Worm (Caenorhabditis elegans): ENCODE measurements around the gene F14D7.2.

The F14D7.2 gene

ce11 chrV:14320246-14320645, 26.7 kb upstream of the F14D7.2 start, which contains the start of gene F47B8.14:
Gene F47B8.14 (plus strand): TSS chrV:14320546.
- TF ChIP-seq M03D4.4 (tag; optimal IDR thresholded peaks at IDR 0.05) (no peak), unc-39 (tag; optimal IDR thresholded peaks at IDR 0.05) (no peak), unc-120 (tag; optimal IDR thresholded peaks at IDR 0.05; ENCODE audit: poor library complexity, severe bottlenecking) (no peak), cnd-1 (tag; optimal IDR thresholded peaks at IDR 0.05) (no peak), ceh-83 (GFP tag; optimal IDR thresholded peaks at IDR 0.05) (no peak), lin-13 (tag; optimal IDR thresholded peaks at IDR 0.05) (no peak)

DNA sequence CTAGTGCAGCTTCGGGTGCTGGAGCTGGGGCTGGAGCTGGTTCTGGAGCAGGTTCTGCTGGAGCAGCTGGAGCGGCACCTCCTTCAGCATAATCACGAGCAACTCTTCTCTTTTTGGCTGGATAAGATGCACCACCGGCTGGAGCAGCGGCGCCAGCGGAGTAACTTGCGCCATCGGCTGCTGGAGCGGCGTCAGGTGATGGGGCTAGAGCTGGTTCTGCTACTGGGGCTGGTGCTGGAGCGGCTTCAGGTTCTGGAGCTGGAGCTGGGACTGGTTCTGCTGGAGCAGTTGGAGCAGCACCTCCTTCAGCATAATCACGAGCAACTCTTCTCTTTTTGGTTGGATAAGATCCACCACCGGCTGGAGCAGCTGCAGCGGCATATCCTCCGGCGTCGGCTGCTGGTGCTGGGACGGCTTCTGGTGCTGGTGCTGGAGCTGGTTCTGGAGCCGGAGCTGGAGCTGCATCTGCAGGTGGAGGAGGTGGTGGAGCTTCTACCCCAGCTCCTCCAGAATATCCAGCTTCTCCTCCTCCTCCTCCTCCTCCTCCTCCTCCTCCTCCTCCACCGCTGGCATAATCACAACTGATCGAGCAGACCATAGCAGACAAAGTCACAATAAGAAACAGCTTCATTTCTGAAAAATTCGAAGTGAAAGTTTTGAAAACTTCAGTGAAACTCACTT, 25.7 kb upstream of the F14D7.2 start, which contains the start of gene F47B8.13:
Gene F47B8.13, minus strand, starts transcription at position 631 of the 681 bp plus-strand sequence.
- TF ChIP-seq unc-39 (tag; optimal IDR thresholded peaks at IDR 0.05) (no peak), sptf-1 (tag; optimal IDR thresholded peaks at IDR 0.05) (no peak), zip-8 (tag; optimal IDR thresholded peaks at IDR 0.05) (no peak), pha-4 (tag; optimal IDR thresholded peaks at IDR 0.05) (no peak), lsy-2 (tag; optimal IDR thresholded peaks at IDR 0.05) (no peak), nhr-28 (tag; optimal IDR thresholded peaks at IDR 0.05) (no peak)

- no peak for TF ChIP-seq sptf-1 (tag; optimal IDR thresholded peaks at IDR 0.05)
These were observed 24.1 kb upstream of the F14D7.2 start for ce11 chrV:14317621-14318020.

ce11 chrV:14317204-14317603, 23.7 kb upstream of the F14D7.2 start:
- TF ChIP-seq snpc-4 (tag; optimal IDR thresholded peaks at IDR 0.05) (no peak), ceh-83 (GFP tag; optimal IDR thresholded peaks at IDR 0.05) (no peak), sptf-1 (tag; optimal IDR thresholded peaks at IDR 0.05) (no peak), ztf-11 (tag; optimal IDR thresholded peaks at IDR 0.05) (no peak), M03D4.4 (tag; optimal IDR thresholded peaks at IDR 0.05) (no peak), nhr-28 (tag; optimal IDR thresholded peaks at IDR 0.05) (no peak), sem-2 (GFP tag; optimal IDR thresholded peaks at IDR 0.05) (no peak), ham-2 (GFP tag; optimal IDR thresholded peaks at IDR 0.05) (no peak), unc-120 (tag; optimal IDR thresholded peaks at IDR 0.05; ENCODE audit: poor library complexity, severe bottlenecking) (no peak), ceh-39 (tag; optimal IDR thresholded peaks at IDR 0.05) (no peak), tbx-8 (GFP tag; optimal IDR thresholded peaks at IDR 0.05) (no peak), mls-2 (tag; optimal IDR thresholded peaks at IDR 0.05) (no peak), nhr-2 (tag; optimal IDR thresholded peaks at IDR 0.05) (no peak), drap-1 (GFP tag; optimal IDR thresholded peaks at IDR 0.05) (no peak)

DNA sequence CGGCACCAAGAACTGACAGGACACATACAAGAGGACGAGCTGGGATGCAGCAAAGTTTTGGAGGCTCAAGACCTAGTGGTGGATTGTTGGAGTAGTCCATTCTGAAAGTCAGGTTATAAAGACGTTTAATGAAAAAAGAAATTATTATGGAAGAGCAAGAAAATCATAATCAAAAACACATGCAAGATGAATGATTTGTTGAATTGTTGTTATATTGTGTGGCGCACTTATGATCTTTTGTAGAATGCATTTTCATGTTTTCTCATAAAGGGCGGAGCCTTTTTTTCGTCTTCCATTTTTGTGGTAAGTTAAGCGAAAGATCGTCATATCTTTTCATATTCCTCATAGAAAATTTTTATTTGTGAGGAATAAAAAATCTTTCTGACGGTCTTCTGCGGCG, 23.0 kb upstream of the F14D7.2 start, which contains the start of gene F47B8.2:
Gene F47B8.2, minus strand, starts transcription at position 101 of the 400 bp plus-strand sequence.
- TF ChIP-seq sem-2 (GFP tag; optimal IDR thresholded peaks at IDR 0.05) (no peak), cnd-1 (tag; optimal IDR thresholded peaks at IDR 0.05) (no peak), unc-39 (tag; optimal IDR thresholded peaks at IDR 0.05) (no peak), elt-1 (tag; optimal IDR thresholded peaks at IDR 0.05; ENCODE audit: borderline replicate concordance, insufficient read depth) (no peak), lin-13 (tag; optimal IDR thresholded peaks at IDR 0.05) (no peak), drap-1 (GFP tag; optimal IDR thresholded peaks at IDR 0.05) (no peak), lin-32 (GFP tag; optimal IDR thresholded peaks at IDR 0.05) (no peak)

DNA sequence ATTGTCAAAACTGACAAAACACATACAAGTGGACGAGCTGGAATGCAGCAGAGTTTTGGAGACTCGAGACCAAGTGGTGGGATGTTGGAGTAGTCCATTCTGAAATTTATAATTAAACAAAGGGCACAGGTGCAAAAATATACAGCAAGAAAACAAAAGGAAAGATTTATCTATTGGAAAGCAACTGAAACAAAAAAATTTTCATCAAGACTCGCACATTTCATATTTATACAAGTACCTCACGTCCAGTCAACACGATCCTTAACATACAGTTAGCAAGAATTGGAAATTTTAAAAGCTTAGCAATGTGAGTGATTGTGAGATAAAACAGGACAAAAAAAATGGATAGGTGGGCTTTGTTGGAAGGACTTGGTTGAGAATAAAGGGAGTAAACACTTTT, 20.7 kb upstream of the F14D7.2 start, which contains the start of gene F47B8.1:
Gene F47B8.1, minus strand, starts transcription at position 101 of the 400 bp plus-strand sequence.
- TF ChIP-seq ztf-11 (tag; optimal IDR thresholded peaks at IDR 0.05) (no peak), flh-1 (GFP tag; optimal IDR thresholded peaks at IDR 0.05) (no peak), ceh-83 (GFP tag; optimal IDR thresholded peaks at IDR 0.05) (no peak), nhr-12 (tag; optimal IDR thresholded peaks at IDR 0.05) (no peak), M03D4.4 (tag; optimal IDR thresholded peaks at IDR 0.05) (no peak), snpc-4 (tag; optimal IDR thresholded peaks at IDR 0.05) (no peak), drap-1 (GFP tag; optimal IDR thresholded peaks at IDR 0.05) (no peak), ham-2 (GFP tag; optimal IDR thresholded peaks at IDR 0.05) (no peak), unc-39 (tag; optimal IDR thresholded peaks at IDR 0.05) (no peak), tbx-8 (GFP tag; optimal IDR thresholded peaks at IDR 0.05) (no peak), lsy-2 (tag; optimal IDR thresholded peaks at IDR 0.05) (no peak), mep-1 (tag; optimal IDR thresholded peaks at IDR 0.05) (no peak), nhr-237 (tag; optimal IDR thresholded peaks at IDR 0.05) (no peak)

Data from whole organism, mixed stage, embryonic.